Fruit fly (Drosophila melanogaster): ENCODE results near the gene Obp99d.
A peak's percentile ranks its signal among the peaks of the same experiment; 100 is the strongest.

Obp99d gene

dm6 chr3R:29714314-29714713, at the start of gene Obp99d:
Gene Obp99d (plus strand): TSS chr3R:29714505.
- TF ChIP-seq br (GFP tag; optimal IDR thresholded peaks at IDR 0.05) (no peak), Rel (GFP tag; optimal IDR thresholded peaks at IDR 0.05) (no peak), Rel (tag; optimal IDR thresholded peaks at IDR 0.05) (no peak), sv (GFP tag; optimal IDR thresholded peaks at IDR 0.05) (no peak), Sp1 (GFP tag; optimal IDR thresholded peaks at IDR 0.05) (no peak), rgr (GFP tag; optimal IDR thresholded peaks at IDR 0.05) (no peak), jim (GFP tag; optimal IDR thresholded peaks at IDR 0.05) (no peak), HLH106 (tag; optimal IDR thresholded peaks at IDR 0.05) (no peak), tai (GFP tag; optimal IDR thresholded peaks at IDR 0.05) (no peak), Dfd (GFP tag; optimal IDR thresholded peaks at IDR 0.05) (no peak), woc (GFP tag; optimal IDR thresholded peaks at IDR 0.05) (no peak), psq (GFP tag; optimal IDR thresholded peaks at IDR 0.05) (no peak), Mio (GFP tag; optimal IDR thresholded peaks at IDR 0.05) (no peak), Hnf4 (GFP tag; optimal IDR thresholded peaks at IDR 0.05) (no peak)

dm6 chr3R:29668777-29669176, 45.5 kb upstream of the Obp99d start, which contains the start of the genes ppk20 and ppk30:
Gene ppk20 (minus strand): TSS chr3R:29668877.
Gene ppk30 (plus strand): TSS chr3R:29669149.
- TF ChIP-seq Myc (optimal IDR thresholded peaks at IDR 0.05) (no peak), sage (GFP tag; optimal IDR thresholded peaks at IDR 0.05) (no peak), h (GFP tag; optimal IDR thresholded peaks at IDR 0.05) (no peak), Hr83 (GFP tag; optimal IDR thresholded peaks at IDR 0.05; ENCODE audit: poor library complexity, severe bottlenecking) (no peak), Hr78 (GFP tag; optimal IDR thresholded peaks at IDR 0.05) (no peak), jim (GFP tag; optimal IDR thresholded peaks at IDR 0.05) (no peak), Jra (GFP tag; optimal IDR thresholded peaks at IDR 0.05) (no peak), Sp1 (GFP tag; optimal IDR thresholded peaks at IDR 0.05) (no peak), N (GFP tag; optimal IDR thresholded peaks at IDR 0.05) (no peak), woc (GFP tag; optimal IDR thresholded peaks at IDR 0.05) (no peak), Abd-B (GFP tag; optimal IDR thresholded peaks at IDR 0.05) (no peak), dl (GFP tag; optimal IDR thresholded peaks at IDR 0.05; ENCODE audit: insufficient read depth in 1 of 2, partially characterized antibody in 2 of 2) (no peak), foxo (GFP tag; optimal IDR thresholded peaks at IDR 0.05) (no peak), GATAd (GFP tag; optimal IDR thresholded peaks at IDR 0.05) (no peak), psq (GFP tag; optimal IDR thresholded peaks at IDR 0.05) (no peak), dmrt93B (GFP tag; optimal IDR thresholded peaks at IDR 0.05) (no peak), br (GFP tag; optimal IDR thresholded peaks at IDR 0.05) (no peak), fru (GFP tag; optimal IDR thresholded peaks at IDR 0.05) (no peak), Rel (GFP tag; optimal IDR thresholded peaks at IDR 0.05) (no peak), Rel (tag; optimal IDR thresholded peaks at IDR 0.05) (no peak), dsf (GFP tag; optimal IDR thresholded peaks at IDR 0.05; ENCODE audit: borderline replicate concordance) (no peak)

dm6 chr3R:29671060-29671707, 43.1 kb upstream of the Obp99d start, which contains the start of gene Obp99a:
Gene Obp99a (plus strand): TSS chr3R:29671657.
- no peak for TF ChIP-seq brk (GFP tag; optimal IDR thresholded peaks at IDR 0.05)
- TF ChIP-seq fru (GFP tag; optimal IDR thresholded peaks at IDR 0.05): no peak
- no peak for TF ChIP-seq psq (GFP tag; optimal IDR thresholded peaks at IDR 0.05)
- no peak for TF ChIP-seq pan (optimal IDR thresholded peaks at IDR 0.05)
- no peak for TF ChIP-seq Dfd (GFP tag; optimal IDR thresholded peaks at IDR 0.05)
- no peak for TF ChIP-seq dmrt93B (GFP tag; optimal IDR thresholded peaks at IDR 0.05)
- TF ChIP-seq OdsH (GFP tag; optimal IDR thresholded peaks at IDR 0.05): no peak
- TF ChIP-seq GATAd (GFP tag; optimal IDR thresholded peaks at IDR 0.05): no peak
- no peak for TF ChIP-seq dsf (GFP tag; optimal IDR thresholded peaks at IDR 0.05; ENCODE audit: borderline replicate concordance)
- TF ChIP-seq rgr (GFP tag; optimal IDR thresholded peaks at IDR 0.05): no peak
- TF ChIP-seq h (GFP tag; optimal IDR thresholded peaks at IDR 0.05): peak; percentile 22
- TF ChIP-seq Mio (GFP tag; optimal IDR thresholded peaks at IDR 0.05): no peak
- no peak for TF ChIP-seq Rel (GFP tag; optimal IDR thresholded peaks at IDR 0.05)
- TF ChIP-seq Rel (tag; optimal IDR thresholded peaks at IDR 0.05): peak; percentile 76
- no peak for TF ChIP-seq CG9705 (GFP tag; optimal IDR thresholded peaks at IDR 0.05)
- TF ChIP-seq ey (GFP tag; optimal IDR thresholded peaks at IDR 0.05): no peak
- no peak for TF ChIP-seq sage (GFP tag; optimal IDR thresholded peaks at IDR 0.05)
- TF ChIP-seq Abd-B (GFP tag; optimal IDR thresholded peaks at IDR 0.05): no peak
- TF ChIP-seq Vsx2 (GFP tag; optimal IDR thresholded peaks at IDR 0.05; ENCODE audit: partially characterized antibody): no peak
- TF ChIP-seq foxo (GFP tag; optimal IDR thresholded peaks at IDR 0.05): peak in 1 of 2 experiments; percentile 32
- no peak for TF ChIP-seq Myc (optimal IDR thresholded peaks at IDR 0.05)
